Worm (Caenorhabditis elegans) whole organism, L4 larva: ENCODE measurements around the gene Y22D7AL.7.
A peak's percentile ranks its signal among the peaks of the same experiment; 100 is the strongest.

ENCODE experiments used
- F10B5.3 ChIP-seq: sonication (generic microtip); optimal IDR thresholded peaks from 2 replicates; lab custom pipeline; 2016; ENCODE audit warnings: mild to moderate bottlenecking, missing genetic modification characterization, missing compliant biosample characterization
- F49E8.2 ChIP-seq: sonication (generic microtip); optimal IDR thresholded peaks from 2 replicates; lab custom pipeline; 2016; ENCODE audit warnings: missing compliant biosample characterization, mild to moderate bottlenecking, missing genetic modification characterization, borderline replicate concordance
- T20F7.1 ChIP-seq: fragments of 200-800 bp; sonication (Bioruptor generic); optimal IDR thresholded peaks from 2 replicates; lab custom pipeline; 2018; ENCODE audit warnings: mild to moderate bottlenecking, missing genetic modification characterization, missing compliant biosample characterization
- T26A8.4 ChIP-seq: fragments of 200-800 bp; sonication (Bioruptor generic); IDR thresholded peaks from 2 replicates; pipeline ENCODE4 v1.3.6; 2022; ENCODE audit warnings: missing genetic modification characterization, missing compliant biosample characterization
- Y5F2A.4 ChIP-seq: fragments of 200-800 bp; sonication (Bioruptor generic); optimal IDR thresholded peaks from 2 replicates; lab custom pipeline; 2018; ENCODE audit warnings: mild to moderate bottlenecking, missing genetic modification characterization, missing compliant biosample characterization
- ZK546.5 ChIP-seq, 2 experiments: sonication (generic microtip); optimal IDR thresholded peaks; 2 replicates each; lab custom pipeline; 2017; ENCODE audit warnings: missing biosample characterization in 2 of 2, missing genetic modification characterization in 2 of 2
- attf-4 ChIP-seq: sonication (generic microtip); optimal IDR thresholded peaks from 3 replicates; lab custom pipeline; 2017; ENCODE audit warnings: missing biosample characterization, missing genetic modification characterization
- ceh-28 ChIP-seq: fragments of 150-350 bp; optimal IDR thresholded peaks from 2 replicates; lab custom pipeline; 2014; ENCODE audit warnings: missing biosample characterization, missing genetic modification reagents, missing genetic modification characterization
- ceh-44 ChIP-seq: fragments of 200-800 bp; sonication (Bioruptor generic); IDR thresholded peaks from 2 replicates; pipeline ENCODE4 v1.3.6; 2022; ENCODE audit warnings: missing genetic modification reagents, missing genetic modification characterization, missing compliant biosample characterization
- ceh-82 ChIP-seq: sonication (generic microtip); optimal IDR thresholded peaks from 2 replicates; lab custom pipeline; 2017; ENCODE audit warnings: missing biosample characterization, missing genetic modification characterization
- ces-1 ChIP-seq: fragments of 150-350 bp; sonication (generic microtip); optimal IDR thresholded peaks from 4 replicates; lab custom pipeline; 2014; ENCODE audit warnings: missing biosample characterization, missing genetic modification reagents, missing genetic modification characterization
- cey-2 ChIP-seq: sonication (generic microtip); optimal IDR thresholded peaks from 3 replicates; lab custom pipeline; 2017; ENCODE audit warnings: missing genetic modification characterization, mild to moderate bottlenecking, missing compliant biosample characterization, antibody characterized with exemption, borderline replicate concordance; ENCODE audit not compliant: insufficient read depth
- ctbp-1 ChIP-seq: fragments of 200-800 bp; sonication (Bioruptor generic); IDR thresholded peaks from 2 replicates; pipeline ENCODE4 v1.3.6; 2022; ENCODE audit warnings: missing genetic modification reagents, missing genetic modification characterization, missing compliant biosample characterization
- daf-12 ChIP-seq: fragments of 150-350 bp; optimal IDR thresholded peaks from 2 replicates; lab custom pipeline; 2014; ENCODE audit warnings: missing biosample characterization, missing genetic modification reagents, missing genetic modification characterization
- daf-19 ChIP-seq: fragments of 200-800 bp; sonication (Bioruptor generic); conservative IDR thresholded peaks from 2 replicates; pipeline ENCODE4 v1.3.6; 2022; ENCODE audit warnings: missing genetic modification characterization, missing compliant biosample characterization
- daf-8 ChIP-seq: fragments of 200-800 bp; sonication (Bioruptor generic); IDR thresholded peaks from 2 replicates; pipeline ENCODE4 v1.3.6; 2022; ENCODE audit warnings: missing genetic modification characterization, missing compliant biosample characterization
- dmd-6 ChIP-seq: fragments of 200-800 bp; sonication (Bioruptor generic); IDR thresholded peaks from 2 replicates; pipeline ENCODE4 v1.3.6; 2022; ENCODE audit warnings: missing genetic modification reagents, missing genetic modification characterization, missing compliant biosample characterization
- dmd-8 ChIP-seq: fragments of 200-800 bp; sonication (Bioruptor generic); IDR thresholded peaks from 2 replicates; pipeline ENCODE4 v1.3.6; 2022; ENCODE audit warnings: missing genetic modification characterization, missing compliant biosample characterization
- dmd-9 ChIP-seq: fragments of 200-800 bp; sonication (Bioruptor generic); IDR thresholded peaks from 2 replicates; pipeline ENCODE4 v1.3.6; 2022; ENCODE audit warnings: missing genetic modification reagents, missing genetic modification characterization, missing compliant biosample characterization
- dpl-1 ChIP-seq: fragments of 150-350 bp; optimal IDR thresholded peaks from 2 replicates; lab custom pipeline; 2014; ENCODE audit warnings: missing biosample characterization, missing genetic modification reagents, missing genetic modification characterization
- egl-27 ChIP-seq: sonication (generic microtip); optimal IDR thresholded peaks from 3 replicates; lab custom pipeline; 2017; ENCODE audit warnings: missing biosample characterization, missing genetic modification reagents, missing genetic modification characterization
- egl-43 ChIP-seq: fragments of 200-800 bp; sonication (Bioruptor generic); IDR thresholded peaks from 2 replicates; pipeline ENCODE4 v1.3.6; 2022; ENCODE audit warnings: missing genetic modification reagents, missing genetic modification characterization, missing compliant biosample characterization
- gei-8 ChIP-seq: fragments of 200-800 bp; sonication (Bioruptor generic); optimal IDR thresholded peaks from 2 replicates; lab custom pipeline; 2018; ENCODE audit warnings: mild to moderate bottlenecking, missing genetic modification characterization, missing compliant biosample characterization
- hlh-11 ChIP-seq: fragments of 200-800 bp; sonication (Bioruptor generic); optimal IDR thresholded peaks from 2 replicates; lab custom pipeline; 2018; ENCODE audit warnings: mild to moderate bottlenecking, missing genetic modification characterization, missing compliant biosample characterization
- hmg-1.1 ChIP-seq: fragments of 200-800 bp; sonication (Bioruptor generic); IDR thresholded peaks from 2 replicates; pipeline ENCODE4 v1.3.6; 2022; ENCODE audit warnings: missing genetic modification reagents, missing genetic modification characterization, missing compliant biosample characterization
- lin-13 ChIP-seq: fragments of 150-350 bp; optimal IDR thresholded peaks from 2 replicates; lab custom pipeline; 2014; ENCODE audit warnings: missing biosample characterization, missing genetic modification reagents, missing genetic modification characterization
- lin-15B ChIP-seq: fragments of 150-350 bp; sonication (generic microtip); optimal IDR thresholded peaks from 3 replicates; lab custom pipeline; 2014; ENCODE audit warnings: missing biosample characterization, missing genetic modification characterization
- lir-3 ChIP-seq: sonication (generic microtip); optimal IDR thresholded peaks from 2 replicates; lab custom pipeline; 2016; ENCODE audit warnings: mild to moderate bottlenecking, missing genetic modification characterization, missing compliant biosample characterization
- lsy-2 ChIP-seq, 2 experiments: fragments of 150-350 bp in 1 of 2; sonication (generic microtip) in 1 of 2; optimal IDR thresholded peaks; 2 replicates each; lab custom pipeline; 2014 to 2017; ENCODE audit warnings: missing biosample characterization in 2 of 2, missing genetic modification characterization in 2 of 2
- madf-5 ChIP-seq, 2 experiments: fragments of 200-800 bp; sonication (Bioruptor generic); IDR thresholded peaks; 2 replicates each; pipeline ENCODE4 v1.3.6; 2022; ENCODE audit warnings: missing compliant biosample characterization in 2 of 2, missing genetic modification characterization in 2 of 2
- madf-9 ChIP-seq: fragments of 200-800 bp; sonication (Bioruptor generic); conservative IDR thresholded peaks from 2 replicates; pipeline ENCODE4 v1.3.6; 2022; ENCODE audit warnings: missing genetic modification reagents, missing genetic modification characterization, missing compliant biosample characterization
- mdl-1 ChIP-seq, 2 experiments: fragments of 150-350 bp in 1 of 2; sonication (generic microtip) in 1 of 2; optimal IDR thresholded peaks; 2 replicates each; lab custom pipeline; 2014 to 2017; ENCODE audit warnings: missing biosample characterization in 2 of 2, missing genetic modification characterization in 2 of 2
- mep-1 ChIP-seq: fragments of 150-350 bp; sonication (generic microtip); optimal IDR thresholded peaks from 3 replicates; lab custom pipeline; 2014; ENCODE audit warnings: missing biosample characterization, missing genetic modification characterization
- mes-2 ChIP-seq: sonication (generic microtip); optimal IDR thresholded peaks from 2 replicates; lab custom pipeline; 2016; ENCODE audit warnings: missing genotype, mild to moderate bottlenecking, missing genetic modification characterization, missing compliant biosample characterization; ENCODE audit not compliant: poor library complexity, severe bottlenecking
- mxl-3 ChIP-seq: fragments of 200-800 bp; sonication (Bioruptor generic); optimal IDR thresholded peaks from 2 replicates; lab custom pipeline; 2018; ENCODE audit warnings: mild to moderate bottlenecking, missing genetic modification characterization, missing compliant biosample characterization
- nhr-28 ChIP-seq: fragments of 150-350 bp; optimal IDR thresholded peaks from 2 replicates; lab custom pipeline; 2014; ENCODE audit warnings: missing biosample characterization, missing genetic modification characterization
- nhr-42 ChIP-seq: fragments of 200-800 bp; sonication (Bioruptor generic); IDR thresholded peaks from 2 replicates; pipeline ENCODE4 v1.3.6; 2022; ENCODE audit warnings: missing genetic modification characterization, missing compliant biosample characterization
- nhr-76 ChIP-seq: fragments of 150-350 bp; optimal IDR thresholded peaks from 2 replicates; lab custom pipeline; 2014; ENCODE audit warnings: missing biosample characterization, missing genetic modification characterization
- nhr-77 ChIP-seq: fragments of 150-350 bp; optimal IDR thresholded peaks from 2 replicates; lab custom pipeline; 2014; ENCODE audit warnings: missing biosample characterization, missing genetic modification characterization
- pha-4 ChIP-seq, 2 experiments: fragments of 150-350 bp in 1 of 2; fragments of 200-800 bp in 1 of 2; sonication (Bioruptor generic) in 1 of 2; IDR thresholded peaks in 1 of 2; optimal IDR thresholded peaks in 1 of 2; 2 replicates each; pipeline versions ENCODE4 v1.3.6 to Lab custom; 2014 to 2022; ENCODE audit warnings: missing genetic modification characterization in 2 of 2, missing genetic modification reagents in 2 of 2, missing biosample characterization in 1 of 2, missing compliant biosample characterization in 1 of 2
- php-3 ChIP-seq: fragments of 200-800 bp; sonication (Bioruptor generic); IDR thresholded peaks from 2 replicates; pipeline ENCODE4 v1.3.6; 2022; ENCODE audit warnings: missing genetic modification reagents, missing genetic modification characterization, missing compliant biosample characterization
- pqm-1 ChIP-seq: sonication (generic microtip); optimal IDR thresholded peaks from 2 replicates; lab custom pipeline; 2017; ENCODE audit warnings: missing biosample characterization, missing genetic modification characterization
- rbr-2 ChIP-seq: sonication (generic microtip); optimal IDR thresholded peaks from 2 replicates; lab custom pipeline; 2016; ENCODE audit warnings: missing genotype, missing genetic modification characterization, missing compliant biosample characterization
- set-16 ChIP-seq: fragments of 200-800 bp; sonication (Bioruptor generic); IDR thresholded peaks from 2 replicates; pipeline ENCODE4 v1.3.6; 2022; ENCODE audit warnings: missing genetic modification reagents, missing genetic modification characterization, missing compliant biosample characterization
- snpc-1.2 ChIP-seq: fragments of 200-800 bp; sonication (Bioruptor generic); IDR thresholded peaks from 2 replicates; pipeline ENCODE4 v1.3.6; 2022; ENCODE audit warnings: missing genetic modification reagents, missing genetic modification characterization, missing compliant biosample characterization
- tag-97 ChIP-seq: fragments of 200-800 bp; sonication (Bioruptor generic); IDR thresholded peaks from 2 replicates; pipeline ENCODE4 v1.3.6; 2022; ENCODE audit warnings: missing genetic modification characterization, missing compliant biosample characterization
- unc-130 ChIP-seq: sonication (generic microtip); optimal IDR thresholded peaks from 2 replicates; lab custom pipeline; 2016; ENCODE audit warnings: missing genetic modification reagents, missing genetic modification characterization, missing compliant biosample characterization
- zag-1 ChIP-seq: fragments of 150-350 bp; optimal IDR thresholded peaks from 2 replicates; lab custom pipeline; 2014; ENCODE audit warnings: missing biosample characterization, missing genetic modification characterization
- zfp-2 ChIP-seq: sonication (generic microtip); optimal IDR thresholded peaks from 2 replicates; lab custom pipeline; 2016; ENCODE audit warnings: mild to moderate bottlenecking, missing genetic modification characterization, missing compliant biosample characterization

Y22D7AL.7 gene

ce11 chrIII:1601464-1602169, 25.1 kb downstream of the Y22D7AL.7 start (continued):
- TF ChIP-seq dmd-8 (peak; percentile 95), daf-8 (GFP tag; lab: Robert Waterston, UW) (0 out of 2 replicates have a peak, but pooled peaks have one; percentile 84), Y5F2A.4 (GFP tag; lab: Kevin White, UChicago) (peak; percentile 68), ceh-28 (tag; lab: Kevin White, UChicago) (no peak), snpc-1.2 (GFP tag; lab: Robert Waterston, UW) (peak; percentile 45; the same call in 1 of the 2 replicates), F10B5.3 (tag; lab: Kevin White, UChicago) (peak; percentile 50), set-16 (no peak), pha-4 (GFP tag; IDR thresholded peaks at IDR 0.05; lab: Robert Waterston, UW) (peak; percentile 93), pha-4 (tag; optimal IDR thresholded peaks at IDR 0.05; lab: Kevin White, UChicago) (no peak), ceh-44 (peak; percentile 79; the same call in 1 of the 2 replicates), dpl-1 (no peak), hmg-1.1 (peak; percentile 74), tag-97 (GFP tag; lab: Robert Waterston, UW) (no peak), T26A8.4 (GFP tag; lab: Robert Waterston, UW) (peak; percentile 67), dmd-6 (GFP tag; lab: Robert Waterston, UW) (peak; percentile 56), cey-2 (tag; lab: Kevin White, UChicago) (no peak), rbr-2 (tag; lab: Kevin White, UChicago) (peak; percentile 35), lsy-2 (tag; optimal IDR thresholded peaks at IDR 0.05; lab: Kevin White, UChicago) (no peak), lir-3 (tag; lab: Kevin White, UChicago) (peak; percentile 70), egl-27 (tag; lab: Kevin White, UChicago) (no peak), ces-1 (GFP tag; lab: Kevin White, UChicago) (no peak), ctbp-1 (GFP tag; lab: Robert Waterston, UW) (peak; percentile 72), gei-8 (peak; percentile 55), unc-130 (GFP tag; lab: Kevin White, UChicago) (peak; percentile 77), T20F7.1 (GFP tag; lab: Kevin White, UChicago) (peak; percentile 35), madf-5 (GFP tag; IDR thresholded peaks at IDR 0.05; lab: Robert Waterston, UW) (peak; percentile 88 to 94), zfp-2 (tag; lab: Kevin White, UChicago) (no peak), ZK546.5 (tag; optimal IDR thresholded peaks at IDR 0.05; lab: Kevin White, UChicago) (no peak), mxl-3 (GFP tag; lab: Kevin White, UChicago) (peak; percentile 48), hlh-11 (peak; percentile 48), daf-12 (no peak), mep-1 (tag; lab: Kevin White, UChicago) (peak; percentile 46), nhr-42 (GFP tag; lab: Robert Waterston, UW) (peak; percentile 82), ceh-82 (no peak), lin-13 (GFP tag; lab: Kevin White, UChicago) (peak; percentile 86), F49E8.2 (tag; lab: Kevin White, UChicago) (no peak), dmd-9 (peak; percentile 71; the same call in 1 of the 2 replicates), nhr-77 (tag; lab: Kevin White, UChicago) (no peak), attf-4 (no peak), daf-19 (GFP tag; lab: Robert Waterston, UW) (peak; percentile 74; the same call in 1 of the 2 replicates), mdl-1 (tag; optimal IDR thresholded peaks at IDR 0.05; lab: Kevin White, UChicago) (no peak), lin-15B (tag; lab: Kevin White, UChicago) (no peak), pqm-1 (tag; lab: Kevin White, UChicago) (no peak), nhr-76 (tag; lab: Kevin White, UChicago) (no peak), egl-43 (GFP tag; lab: Robert Waterston, UW) (peak; percentile 94), madf-9 (GFP tag; lab: Robert Waterston, UW) (peak; percentile 85), php-3 (peak; percentile 67), mes-2 (tag; lab: Kevin White, UChicago) (peak; percentile 85), nhr-28 (tag; lab: Kevin White, UChicago) (peak; percentile 53), zag-1 (tag; lab: Kevin White, UChicago) (no peak)
